Worm (Caenorhabditis elegans): ENCODE data around the gene B0336.13.

- TF ChIP-seq snpc-4 (tag; optimal IDR thresholded peaks at IDR 0.05) = no peak
- no peak for TF ChIP-seq unc-62 (GFP tag; optimal IDR thresholded peaks at IDR 0.05 in 1 of 2)
- TF ChIP-seq unc-62 (tag; optimal IDR thresholded peaks at IDR 0.05) = no peak
- no peak for TF ChIP-seq lin-13 (GFP tag; optimal IDR thresholded peaks at IDR 0.05)
- no peak for TF ChIP-seq madf-9 (GFP tag; conservative IDR thresholded peaks at IDR 0.05)
- TF ChIP-seq mxl-2 (GFP tag; conservative IDR thresholded peaks at IDR 0.05) = no peak
Observed at ce11 chrIII:5667952-5668489, 25.8 kb upstream of the B0336.13 start.
